Worm (Caenorhabditis elegans) whole organism, early embryonic: ENCODE results near the gene dhs-14.

Experiments used
- ama-1 ChIP-seq: fragments of 150-350 bp; optimal IDR thresholded peaks from 2 replicates; lab custom pipeline; 2014
- ceh-36 ChIP-seq: sonication (generic microtip); optimal IDR thresholded peaks from 2 replicates; lab custom pipeline; 2016; ENCODE audit warnings: missing genetic modification characterization, inconsistent platforms, missing compliant biosample characterization
- hmbx-1 ChIP-seq: sonication (generic microtip); optimal IDR thresholded peaks from 2 replicates; lab custom pipeline; 2016; ENCODE audit warnings: mild to moderate bottlenecking, missing genetic modification characterization, missing compliant biosample characterization
- hmg-4 ChIP-seq: fragments of 200-800 bp; sonication (Bioruptor generic); optimal IDR thresholded peaks from 2 replicates; lab custom pipeline; 2018; ENCODE audit warnings: mild to moderate bottlenecking, missing genetic modification characterization, missing compliant biosample characterization
- scrt-1 ChIP-seq: fragments of 200-800 bp; sonication (Bioruptor generic); IDR thresholded peaks from 2 replicates; pipeline ENCODE4 v1.3.6; 2022; ENCODE audit warnings: missing genetic modification characterization, missing compliant biosample characterization
- sea-1 ChIP-seq: fragments of 200-800 bp; sonication (Bioruptor generic); conservative IDR thresholded peaks from 2 replicates; pipeline ENCODE4 v1.3.6; 2022; ENCODE audit warnings: missing genetic modification characterization, missing compliant biosample characterization
- tbx-11 ChIP-seq: fragments of 200-800 bp; sonication (Bioruptor generic); IDR thresholded peaks from 2 replicates; pipeline ENCODE4 v1.3.6; 2022; ENCODE audit warnings: missing genetic modification characterization, missing compliant biosample characterization
- tbx-37 ChIP-seq: fragments of 200-800 bp; sonication (Bioruptor generic); conservative IDR thresholded peaks from 2 replicates; pipeline ENCODE4 v1.3.6; 2022; ENCODE audit warnings: missing genetic modification reagents, missing genetic modification characterization, missing compliant biosample characterization

DNA sequence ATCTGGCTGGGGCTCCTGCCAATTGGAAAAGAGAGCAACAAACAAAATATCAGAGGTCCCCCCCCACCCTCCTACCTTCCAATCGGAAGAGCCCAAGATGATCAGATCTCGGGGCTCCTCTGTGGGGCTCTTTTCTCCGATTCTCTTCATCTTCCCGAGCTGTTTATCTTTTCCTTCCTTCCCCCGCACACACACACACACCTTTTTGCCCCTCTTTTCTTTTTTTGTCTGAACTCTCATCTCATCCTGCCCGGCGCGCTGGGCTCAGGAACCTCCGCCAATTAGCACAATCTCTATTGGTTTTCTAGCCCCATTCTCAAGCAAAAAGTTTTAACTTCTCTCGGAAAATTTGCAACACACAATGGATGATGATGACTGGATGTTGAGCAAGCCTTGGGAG, 38.3 kb upstream of the dhs-14 start:
- TF ChIP-seq ama-1: no peak
- no peak for TF ChIP-seq hmbx-1
- no peak for TF ChIP-seq scrt-1
- no peak for TF ChIP-seq tbx-37 (GFP tag; lab: Robert Waterston, UW)
- TF ChIP-seq hmg-4 (GFP tag; lab: Kevin White, UChicago): no peak
- TF ChIP-seq ceh-36 (tag; lab: Kevin White, UChicago): no peak
- no peak for TF ChIP-seq sea-1
- no peak for TF ChIP-seq tbx-11
